Worm (Caenorhabditis elegans) whole organism, late embryonic: ENCODE results near the gene T05A8.6.

Experiments
- C38D4.7 ChIP-seq: fragments of 200-800 bp; sonication (Bioruptor generic); optimal IDR thresholded peaks from 2 replicates; lab custom pipeline; 2018; ENCODE audit warnings: mild to moderate bottlenecking, missing genetic modification characterization, moderate library complexity, missing compliant biosample characterization
- F13H6.1 ChIP-seq: sonication (generic microtip); optimal IDR thresholded peaks from 2 replicates; lab custom pipeline; 2016; ENCODE audit warnings: missing genetic modification characterization, missing compliant biosample characterization
- K09A11.1 ChIP-seq: sonication (generic microtip); optimal IDR thresholded peaks from 2 replicates; lab custom pipeline; 2017; ENCODE audit warnings: antibody characterized with exemption, mild to moderate bottlenecking, missing genetic modification characterization, missing compliant biosample characterization; ENCODE audit not compliant: insufficient read depth
- Y22D7AL.16 ChIP-seq: sonication (generic microtip); optimal IDR thresholded peaks from 2 replicates; lab custom pipeline; 2016; ENCODE audit warnings: missing genetic modification characterization, missing compliant biosample characterization
- ahr-1 ChIP-seq: sonication (generic microtip); optimal IDR thresholded peaks from 2 replicates; lab custom pipeline; 2016; ENCODE audit warnings: missing genetic modification characterization, missing compliant biosample characterization
- ama-1 ChIP-seq: fragments of 150-350 bp; optimal IDR thresholded peaks from 2 replicates; lab custom pipeline; 2014
- ceh-14 ChIP-seq: sonication (generic microtip); optimal IDR thresholded peaks from 2 replicates; lab custom pipeline; 2016; ENCODE audit warnings: missing genotype, missing genetic modification characterization, missing compliant biosample characterization
- ceh-19 ChIP-seq: fragments of 200-800 bp; sonication (Bioruptor generic); optimal IDR thresholded peaks from 2 replicates; lab custom pipeline; 2018; ENCODE audit warnings: mild to moderate bottlenecking, missing genetic modification characterization, missing compliant biosample characterization
- ceh-22 ChIP-seq: sonication (generic microtip); optimal IDR thresholded peaks from 2 replicates; lab custom pipeline; 2017; ENCODE audit warnings: missing biosample characterization, missing genetic modification characterization
- ceh-30 ChIP-seq: fragments of 150-350 bp; optimal IDR thresholded peaks from 2 replicates; lab custom pipeline; 2014; ENCODE audit warnings: missing biosample characterization, missing genetic modification characterization
- ceh-34 ChIP-seq: sonication (generic microtip); optimal IDR thresholded peaks from 2 replicates; lab custom pipeline; 2016; ENCODE audit warnings: mild to moderate bottlenecking, missing genetic modification characterization, missing compliant biosample characterization
- ceh-45 ChIP-seq: fragments of 200-800 bp; sonication (Bioruptor generic); IDR thresholded peaks from 2 replicates; pipeline ENCODE4 v1.3.6; 2022; ENCODE audit warnings: missing genetic modification reagents, missing genetic modification characterization, missing compliant biosample characterization
- ceh-48 ChIP-seq: sonication (generic microtip); optimal IDR thresholded peaks from 2 replicates; lab custom pipeline; 2016; ENCODE audit warnings: missing genetic modification characterization, inconsistent platforms, missing compliant biosample characterization
- ceh-9 ChIP-seq: sonication (generic microtip); optimal IDR thresholded peaks from 2 replicates; lab custom pipeline; 2016; ENCODE audit warnings: mild to moderate bottlenecking, missing genetic modification characterization, inconsistent platforms, missing compliant biosample characterization
- che-1 ChIP-seq: sonication (generic microtip); optimal IDR thresholded peaks from 2 replicates; lab custom pipeline; 2016; ENCODE audit warnings: mild to moderate bottlenecking, missing genetic modification characterization, missing compliant biosample characterization
- dmd-4 ChIP-seq: sonication (generic microtip); optimal IDR thresholded peaks from 2 replicates; lab custom pipeline; 2016; ENCODE audit warnings: borderline replicate concordance, missing genetic modification characterization, missing compliant biosample characterization
- dve-1 ChIP-seq: sonication (generic microtip); optimal IDR thresholded peaks from 2 replicates; lab custom pipeline; 2017; ENCODE audit warnings: antibody characterized with exemption, mild to moderate bottlenecking, missing genetic modification characterization, missing compliant biosample characterization
- elt-4 ChIP-seq: sonication (generic microtip); optimal IDR thresholded peaks from 2 replicates; lab custom pipeline; 2016; ENCODE audit warnings: missing genetic modification characterization, missing compliant biosample characterization
- eyg-1 ChIP-seq: sonication (generic microtip); optimal IDR thresholded peaks from 2 replicates; lab custom pipeline; 2016; ENCODE audit warnings: missing genotype, missing genetic modification characterization, missing compliant biosample characterization
- fax-1 ChIP-seq: sonication (generic microtip); optimal IDR thresholded peaks from 2 replicates; lab custom pipeline; 2016; ENCODE audit warnings: missing genotype, missing genetic modification characterization, missing compliant biosample characterization
- fkh-10 ChIP-seq: fragments of 150-350 bp; optimal IDR thresholded peaks from 2 replicates; lab custom pipeline; 2014; ENCODE audit warnings: missing biosample characterization, missing genetic modification reagents, missing genetic modification characterization
- hlh-30 ChIP-seq: sonication (generic microtip); optimal IDR thresholded peaks from 2 replicates; lab custom pipeline; 2017; ENCODE audit warnings: antibody characterized with exemption, missing genetic modification characterization, missing compliant biosample characterization; ENCODE audit not compliant: insufficient read depth
- hlh-6 ChIP-seq: sonication (generic microtip); optimal IDR thresholded peaks from 2 replicates; lab custom pipeline; 2016; ENCODE audit warnings: missing genotype, missing genetic modification characterization, missing compliant biosample characterization
- nhr-11 ChIP-seq: fragments of 150-350 bp; optimal IDR thresholded peaks from 2 replicates; lab custom pipeline; 2014; ENCODE audit warnings: missing biosample characterization, missing genetic modification characterization
- nhr-232 ChIP-seq: sonication (generic microtip); optimal IDR thresholded peaks from 2 replicates; lab custom pipeline; 2016; ENCODE audit warnings: missing genetic modification characterization, missing compliant biosample characterization
- pag-3 ChIP-seq: sonication (generic microtip); optimal IDR thresholded peaks from 2 replicates; lab custom pipeline; 2016; ENCODE audit warnings: missing compliant biosample characterization, missing genetic modification characterization, borderline replicate concordance
- pax-1 ChIP-seq: fragments of 150-350 bp; optimal IDR thresholded peaks from 2 replicates; lab custom pipeline; 2014; ENCODE audit warnings: missing biosample characterization, missing genetic modification characterization
- pqm-1 ChIP-seq: sonication (generic microtip); optimal IDR thresholded peaks from 2 replicates; lab custom pipeline; 2016; ENCODE audit warnings: missing genetic modification characterization, missing compliant biosample characterization
- pros-1 ChIP-seq: fragments of 150-350 bp; optimal IDR thresholded peaks from 2 replicates; lab custom pipeline; 2014; ENCODE audit warnings: missing biosample characterization, missing genetic modification reagents, missing genetic modification characterization
- ref-2 ChIP-seq: sonication (generic microtip); optimal IDR thresholded peaks from 2 replicates; lab custom pipeline; 2016; ENCODE audit warnings: missing genetic modification characterization, missing compliant biosample characterization
- rnt-1 ChIP-seq: sonication (generic microtip); optimal IDR thresholded peaks from 2 replicates; lab custom pipeline; 2016; ENCODE audit warnings: missing genetic modification characterization, missing compliant biosample characterization
- sdc-2 ChIP-seq: sonication (generic microtip); optimal IDR thresholded peaks from 2 replicates; lab custom pipeline; 2016; ENCODE audit warnings: missing genotype, missing genetic modification characterization, missing compliant biosample characterization
- unc-3 ChIP-seq, 2 experiments: fragments of 200-800 bp in 1 of 2; sonication (Bioruptor generic) in 1 of 2; sonication (generic microtip) in 1 of 2; conservative IDR thresholded peaks in 1 of 2; optimal IDR thresholded peaks in 1 of 2; 2 replicates each; pipeline versions ENCODE4 v1.3.6 to Lab custom; 2016 to 2022; ENCODE audit warnings: missing compliant biosample characterization in 2 of 2, missing genetic modification characterization in 2 of 2, missing genetic modification reagents in 1 of 2
- unc-42 ChIP-seq: sonication (generic microtip); optimal IDR thresholded peaks from 2 replicates; lab custom pipeline; 2016; ENCODE audit warnings: missing genotype, missing genetic modification characterization, missing compliant biosample characterization
- zip-5 ChIP-seq: sonication (generic microtip); optimal IDR thresholded peaks from 2 replicates; lab custom pipeline; 2016; ENCODE audit warnings: missing genetic modification characterization, missing compliant biosample characterization

Gene T05A8.6

DNA sequence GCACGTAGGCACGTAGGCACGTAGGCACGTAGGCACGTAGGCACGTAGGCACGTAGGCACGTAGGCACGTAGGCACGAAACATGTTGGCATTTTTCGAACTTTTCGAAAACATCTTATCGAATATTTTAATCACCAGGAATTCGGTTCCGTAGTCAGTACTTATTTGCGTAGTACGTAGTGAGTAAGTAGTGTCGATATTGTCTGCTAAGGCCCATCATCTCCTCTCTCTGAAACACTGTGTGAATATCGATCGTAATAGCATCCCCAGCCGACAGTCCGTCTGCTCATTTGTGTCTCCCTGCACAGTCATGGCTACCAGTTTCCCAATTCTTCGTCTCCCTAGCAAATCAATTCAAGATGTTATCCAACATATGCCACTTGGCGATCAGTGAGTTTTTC is 22.6 kb upstream of the T05A8.6 start, which contains the start of gene fbxb-106:
TSS of gene fbxb-106 (plus strand) at position 301 of the 400 bp plus-strand sequence.
- TF ChIP-seq sdc-2 (tag; lab: Kevin White, UChicago) (no peak), ahr-1 (tag; lab: Kevin White, UChicago) (no peak), ceh-30 (tag; lab: Kevin White, UChicago) (no peak), pqm-1 (tag; lab: Kevin White, UChicago) (no peak), ceh-45 (GFP tag; lab: Robert Waterston, UW) (no peak), Y22D7AL.16 (tag; lab: Kevin White, UChicago) (no peak), unc-3 (GFP tag; conservative IDR thresholded peaks at IDR 0.05; lab: Robert Waterston, UW) (no peak), unc-3 (tag; optimal IDR thresholded peaks at IDR 0.05; lab: Kevin White, UChicago) (no peak), ceh-48 (tag; lab: Kevin White, UChicago) (no peak), zip-5 (tag; lab: Kevin White, UChicago) (no peak), pag-3 (tag; lab: Kevin White, UChicago) (no peak), unc-42 (no peak), ceh-34 (no peak), dve-1 (tag; lab: Kevin White, UChicago) (no peak), che-1 (tag; lab: Kevin White, UChicago) (no peak), ceh-14 (tag; lab: Kevin White, UChicago) (no peak), C38D4.7 (no peak), fax-1 (tag; lab: Kevin White, UChicago) (no peak), K09A11.1 (tag; lab: Kevin White, UChicago) (no peak), dmd-4 (no peak)

DNA sequence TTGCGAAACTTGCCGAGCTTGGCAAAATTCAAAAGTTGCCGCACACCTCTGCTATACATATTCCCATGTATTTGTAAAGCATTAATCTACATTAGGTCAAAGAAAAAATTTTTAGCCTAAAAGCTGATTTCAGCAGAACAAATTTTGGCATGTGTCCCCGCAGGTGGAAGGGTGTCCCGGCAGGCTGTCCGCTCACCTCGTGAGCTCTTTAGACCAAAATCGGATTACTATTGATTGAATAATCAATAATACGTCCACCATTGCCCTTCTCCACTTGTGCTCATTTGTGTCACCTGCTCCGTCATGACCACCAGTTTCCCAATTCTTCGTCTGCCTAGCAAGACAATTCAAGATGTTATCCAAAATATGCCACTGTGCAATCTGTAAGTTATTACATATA is 19.0 kb upstream of the T05A8.6 start, which contains the start of gene fbxb-107:
TSS of gene fbxb-107 (plus strand) at position 297 of the 400 bp plus-strand sequence.
- peak; percentile 72 for TF ChIP-seq hlh-30 (tag; lab: Kevin White, UChicago)
- no peak for TF ChIP-seq pros-1
- TF ChIP-seq ceh-19 (GFP tag; lab: Kevin White, UChicago) = no peak
- no peak for TF ChIP-seq ceh-45 (GFP tag; lab: Robert Waterston, UW)
- peak; percentile 54 for TF ChIP-seq ceh-48 (tag; lab: Kevin White, UChicago)

ce11 chrII:2757954-2758353 is 18.4 kb upstream of the T05A8.6 start, which contains the start of gene F29A7.8:
TSS of gene F29A7.8 (minus strand) at chrII:2758054.
- TF ChIP-seq ahr-1 (tag; lab: Kevin White, UChicago) (no peak), nhr-232 (tag; lab: Kevin White, UChicago) (no peak), unc-3 (GFP tag; conservative IDR thresholded peaks at IDR 0.05; lab: Robert Waterston, UW) (no peak), unc-3 (tag; optimal IDR thresholded peaks at IDR 0.05; lab: Kevin White, UChicago) (no peak), F13H6.1 (tag; lab: Kevin White, UChicago) (no peak), eyg-1 (no peak), unc-42 (no peak), pax-1 (tag; lab: Kevin White, UChicago) (no peak), ceh-22 (tag; lab: Kevin White, UChicago) (no peak), rnt-1 (no peak), nhr-11 (tag; lab: Kevin White, UChicago) (no peak), che-1 (tag; lab: Kevin White, UChicago) (no peak), ceh-30 (tag; lab: Kevin White, UChicago) (no peak), ceh-14 (tag; lab: Kevin White, UChicago) (no peak), hlh-30 (tag; lab: Kevin White, UChicago) (no peak), ama-1 (lab: Kevin White, UChicago) (no peak), C38D4.7 (no peak), K09A11.1 (tag; lab: Kevin White, UChicago) (no peak), fkh-10 (GFP tag; lab: Kevin White, UChicago) (no peak), ceh-9 (tag; lab: Kevin White, UChicago) (no peak), ref-2 (tag; lab: Kevin White, UChicago) (no peak)

ce11 chrII:2756351-2756750 is 16.8 kb upstream of the T05A8.6 start:
- TF ChIP-seq hlh-6 (tag; lab: Kevin White, UChicago) = no peak
- TF ChIP-seq elt-4 = no peak
- TF ChIP-seq, all 69 proteins: peak for 0
